Fruit fly (Drosophila melanogaster) Kc167 (cell line): ENCODE measurements around the gene MED31.

Source experiments
- Sin3A ChIP-seq: fragments of >200 bp; optimal IDR thresholded peaks from 2 replicates; lab custom pipeline; 2018; ENCODE audit warnings: missing external identifiers
- h ChIP-seq: fragments of >200 bp; optimal IDR thresholded peaks from 3 replicates; lab custom pipeline; 2018; ENCODE audit warnings: missing external identifiers
- psq ChIP-seq: fragments of >200 bp; optimal IDR thresholded peaks from 2 replicates; lab custom pipeline; 2017; ENCODE audit warnings: missing external identifiers
- ttk ChIP-seq: sonication (Bioruptor generic); optimal IDR thresholded peaks from 2 replicates; lab custom pipeline; 2017; ENCODE audit warnings: missing external identifiers

dm6 chr3R:4641616-4642102 lies at the start of gene MED31, which contains the start of the genes CG9775 and slx1:
- TF ChIP-seq Sin3A (lab: Kevin White, UChicago) (no peak), ttk (lab: Kevin White, UChicago) (no peak), psq (lab: Kevin White, UChicago) (no peak), h (lab: Kevin White, UChicago) (no peak)
